Worm (Caenorhabditis elegans): Measurements from ENCODE around the gene T10B10.4.

The T10B10.4 gene

ce11 chrX:15188986-15189675 is 792 bp upstream of the T10B10.4 start (continued):
- TF ChIP-seq rnt-1 (tag; optimal IDR thresholded peaks at IDR 0.05) (peak; percentile 62), elt-2 (tag; optimal IDR thresholded peaks at IDR 0.05) (no peak), unc-42 (tag; optimal IDR thresholded peaks at IDR 0.05) (peak; percentile 89), sdc-2 (tag; optimal IDR thresholded peaks at IDR 0.05) (peak; percentile 63), dmd-4 (tag; optimal IDR thresholded peaks at IDR 0.05; ENCODE audit: borderline replicate concordance) (no peak), nhr-11 (tag; optimal IDR thresholded peaks at IDR 0.05) (no peak), nfya-1 (tag; optimal IDR thresholded peaks at IDR 0.05) (peak; percentile 66), npax-4 (tag; optimal IDR thresholded peaks at IDR 0.05) (no peak), pag-3 (tag; optimal IDR thresholded peaks at IDR 0.05; ENCODE audit: borderline replicate concordance) (no peak), lin-11 (tag; optimal IDR thresholded peaks at IDR 0.05) (no peak), fkh-6 (tag; optimal IDR thresholded peaks at IDR 0.05) (no peak), mec-3 (tag; optimal IDR thresholded peaks at IDR 0.05; ENCODE audit: borderline replicate concordance) (no peak), tbx-7 (tag; optimal IDR thresholded peaks at IDR 0.05) (no peak), ceh-31 (tag; optimal IDR thresholded peaks at IDR 0.05) (peak; percentile 91), ceh-34 (tag; optimal IDR thresholded peaks at IDR 0.05) (peak; percentile 74), elt-4 (tag; optimal IDR thresholded peaks at IDR 0.05) (no peak), hlh-6 (tag; optimal IDR thresholded peaks at IDR 0.05) (no peak), syd-9 (tag; optimal IDR thresholded peaks at IDR 0.05) (peak; percentile 56), pha-2 (tag; optimal IDR thresholded peaks at IDR 0.05) (no peak), ceh-2 (tag; optimal IDR thresholded peaks at IDR 0.05) (no peak), ceh-30 (tag; optimal IDR thresholded peaks at IDR 0.05) (no peak), Y22D7AL.16 (tag; optimal IDR thresholded peaks at IDR 0.05) (no peak), pat-9 (tag; optimal IDR thresholded peaks at IDR 0.05) (peak; percentile 15), ref-2 (tag; optimal IDR thresholded peaks at IDR 0.05) (peak; percentile 59), T23F11.4 (GFP tag; optimal IDR thresholded peaks at IDR 0.05) (no peak), pax-1 (tag; optimal IDR thresholded peaks at IDR 0.05) (no peak), F13H6.1 (tag; optimal IDR thresholded peaks at IDR 0.05) (peak; percentile 7), unc-55 (GFP tag; optimal IDR thresholded peaks at IDR 0.05) (no peak), gmeb-2 (tag; optimal IDR thresholded peaks at IDR 0.05) (no peak), ceh-45 (GFP tag; IDR thresholded peaks at IDR 0.05) (no peak), odd-2 (tag; optimal IDR thresholded peaks at IDR 0.05) (no peak), ztf-16 (tag; optimal IDR thresholded peaks at IDR 0.05) (no peak), unc-3 (GFP tag; conservative IDR thresholded peaks at IDR 0.05) (no peak), unc-3 (tag; optimal IDR thresholded peaks at IDR 0.05) (peak; percentile 30), ttx-3 (tag; optimal IDR thresholded peaks at IDR 0.05) (no peak), eyg-1 (tag; optimal IDR thresholded peaks at IDR 0.05) (no peak), C38D4.7 (GFP tag; optimal IDR thresholded peaks at IDR 0.05) (no peak), ets-4 (tag; optimal IDR thresholded peaks at IDR 0.05) (no peak), ceh-9 (tag; optimal IDR thresholded peaks at IDR 0.05) (no peak), ceh-19 (GFP tag; optimal IDR thresholded peaks at IDR 0.05) (peak; percentile 55), hlh-30 (tag; optimal IDR thresholded peaks at IDR 0.05; ENCODE audit: insufficient read depth) (no peak), ceh-24 (tag; optimal IDR thresholded peaks at IDR 0.05) (no peak), ceh-14 (tag; optimal IDR thresholded peaks at IDR 0.05) (peak; percentile 59), madf-2 (tag; optimal IDR thresholded peaks at IDR 0.05) (no peak), C08G9.2 (tag; optimal IDR thresholded peaks at IDR 0.05) (peak; percentile 39), K09A11.1 (tag; optimal IDR thresholded peaks at IDR 0.05; ENCODE audit: insufficient read depth) (no peak)
